Fruit fly (Drosophila melanogaster): ENCODE results near the gene CG14321.

The CG14321 gene

DNA sequence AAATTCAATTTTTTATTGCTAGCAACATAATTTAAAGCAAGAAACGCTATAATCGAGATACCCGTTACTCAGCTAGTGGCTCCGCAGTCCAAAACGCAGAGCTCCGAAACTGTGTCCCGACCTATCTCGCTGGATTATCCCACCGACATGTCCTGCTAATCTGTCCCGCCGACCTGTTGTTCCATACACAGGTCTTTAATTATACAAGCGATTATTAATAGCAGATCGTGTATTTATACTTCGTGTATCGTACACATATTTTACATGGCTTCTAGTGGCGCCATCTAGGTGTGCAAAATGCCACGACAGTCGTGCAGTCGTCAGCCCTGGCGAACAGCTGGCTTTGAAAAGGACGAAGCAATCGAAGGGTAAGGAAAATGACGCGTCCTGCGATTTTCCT lies at the start of gene CG14321:
Gene CG14321, plus strand, starts transcription at position 338 of the 400 bp plus-strand sequence.
- no peak for TF ChIP-seq rn (GFP tag; IDR thresholded peaks at IDR 0.05)
- TF ChIP-seq CG12605 (GFP tag; IDR thresholded peaks at IDR 0.05) = no peak
- TF ChIP-seq CG15710 (tag; optimal IDR thresholded peaks at IDR 0.05) = no peak
- no peak for TF ChIP-seq CG13204 (GFP tag; optimal IDR thresholded peaks at IDR 0.05)
- no peak for TF ChIP-seq CG9948 (tag; optimal IDR thresholded peaks at IDR 0.05)
- no peak for TF ChIP-seq CG10348 (GFP tag; IDR thresholded peaks at IDR 0.05)
- no peak for TF ChIP-seq CG34367 (tag; optimal IDR thresholded peaks at IDR 0.05)
- TF ChIP-seq Ets98B (GFP tag; IDR thresholded peaks at IDR 0.05) = no peak
- no peak for TF ChIP-seq CG17806 (tag; optimal IDR thresholded peaks at IDR 0.05)
- TF ChIP-seq CG8159 (tag; optimal IDR thresholded peaks at IDR 0.05) = no peak
- no peak for TF ChIP-seq CG14655 (GFP tag; optimal IDR thresholded peaks at IDR 0.05)
- no peak for TF ChIP-seq gl (tag; optimal IDR thresholded peaks at IDR 0.05)

DNA sequence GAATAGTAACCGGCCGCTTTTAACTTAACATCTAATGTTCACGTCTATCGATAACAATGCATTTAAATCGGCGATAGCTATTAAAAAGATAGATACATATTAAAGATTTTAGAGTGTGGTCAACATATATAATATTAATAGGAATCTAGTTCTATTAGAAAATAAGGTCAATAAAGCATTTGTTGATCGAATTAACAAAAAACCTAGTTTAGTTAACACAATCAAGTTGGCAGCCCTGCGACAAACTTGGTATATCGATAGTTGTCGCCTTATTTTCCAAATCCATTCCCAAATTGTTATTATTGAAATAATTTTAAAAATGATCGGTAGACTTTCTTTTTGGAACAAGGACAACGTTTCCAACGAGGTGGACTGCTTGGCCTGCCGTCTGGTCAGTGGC lies 48.5 kb upstream of the CG14321 start, which contains the start of the genes CG31251 and CG31360:
Gene CG31251, minus strand, starts transcription at position 62 of the 400 bp plus-strand sequence.
Gene CG31360, plus strand, starts transcription at position 244 of the 400 bp plus-strand sequence.
- TF ChIP-seq CG15710 (tag; optimal IDR thresholded peaks at IDR 0.05) = peak; percentile 0
- TF ChIP-seq EcR (GFP tag; optimal IDR thresholded peaks at IDR 0.05) = no peak

DNA sequence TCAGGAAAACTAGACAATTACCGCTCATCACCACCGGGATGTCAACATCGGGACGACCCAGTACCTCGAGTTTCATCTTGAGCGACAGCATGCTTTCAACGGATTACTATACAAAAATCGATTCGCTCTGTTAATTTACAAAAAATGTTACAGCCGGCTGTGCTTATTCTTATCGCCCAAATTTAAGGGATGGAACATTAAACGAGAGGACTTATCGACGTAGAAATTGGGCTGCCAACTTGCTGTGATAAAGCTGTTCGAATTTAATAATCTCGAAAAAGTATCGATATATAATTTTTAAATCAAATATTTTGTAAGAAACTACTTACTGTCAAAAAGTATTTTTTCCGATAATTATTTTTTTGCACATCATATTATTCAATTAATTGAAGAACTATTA lies 46.5 kb upstream of the CG14321 start, which contains the start of gene CG31249:
Gene CG31249, minus strand, starts transcription at position 197 of the 400 bp plus-strand sequence.
- no peak for TF ChIP-seq CG34367 (tag; optimal IDR thresholded peaks at IDR 0.05)
- TF ChIP-seq gl (tag; optimal IDR thresholded peaks at IDR 0.05) = no peak
- TF ChIP-seq CG32121 (GFP tag; IDR thresholded peaks at IDR 0.05) = no peak
- TF ChIP-seq EcR (GFP tag; optimal IDR thresholded peaks at IDR 0.05) = no peak
- TF ChIP-seq CG4496 (GFP tag; IDR thresholded peaks at IDR 0.05) = no peak
- no peak for TF ChIP-seq CG12605 (GFP tag; IDR thresholded peaks at IDR 0.05)
- TF ChIP-seq Pif1A (GFP tag; optimal IDR thresholded peaks at IDR 0.05) = no peak
- TF ChIP-seq CG10348 (GFP tag; IDR thresholded peaks at IDR 0.05) = no peak
- TF ChIP-seq rn (GFP tag; IDR thresholded peaks at IDR 0.05) = no peak

DNA sequence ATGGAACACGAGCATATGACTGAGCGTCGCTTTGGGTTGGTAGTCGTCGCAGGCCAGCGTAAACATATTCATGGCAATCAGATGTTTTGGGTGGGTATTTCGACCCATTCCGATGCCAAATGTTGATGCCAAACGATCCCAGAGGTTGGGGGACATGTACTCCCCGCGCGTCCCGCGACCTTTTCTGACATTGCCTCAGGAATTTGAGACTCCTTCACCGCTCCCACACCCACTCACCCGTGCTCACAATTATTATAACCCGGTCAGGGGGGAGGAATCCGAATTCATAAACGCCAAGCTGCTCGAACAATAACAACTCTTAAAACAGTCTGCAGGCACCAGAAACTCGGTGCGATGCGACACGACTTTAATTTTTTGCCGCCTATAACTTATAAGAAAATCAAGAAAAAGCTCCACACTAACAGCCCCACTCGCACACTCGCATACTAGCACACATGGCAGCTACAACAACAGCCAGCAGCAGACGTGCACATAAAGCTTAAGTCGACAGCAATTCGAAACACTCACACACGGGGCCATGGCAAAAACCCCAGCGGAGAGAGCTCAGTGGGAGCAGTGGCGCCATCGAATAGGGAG lies 33.4 kb upstream of the CG14321 start:
- TF ChIP-seq CG14655 (GFP tag; optimal IDR thresholded peaks at IDR 0.05) (no peak), CG13204 (GFP tag; optimal IDR thresholded peaks at IDR 0.05) (no peak), EcR (GFP tag; optimal IDR thresholded peaks at IDR 0.05) (no peak), CG4496 (GFP tag; IDR thresholded peaks at IDR 0.05) (no peak; the same call in 2 of the 3 replicates), CG8159 (tag; optimal IDR thresholded peaks at IDR 0.05) (no peak), CG34367 (tag; optimal IDR thresholded peaks at IDR 0.05) (no peak), gl (tag; optimal IDR thresholded peaks at IDR 0.05) (no peak), CG32121 (GFP tag; IDR thresholded peaks at IDR 0.05) (no peak), CG8301 (tag; optimal IDR thresholded peaks at IDR 0.05) (no peak), CG9948 (tag; optimal IDR thresholded peaks at IDR 0.05) (no peak), fd96Ca (GFP tag; IDR thresholded peaks at IDR 0.05) (no peak), Ets98B (GFP tag; IDR thresholded peaks at IDR 0.05) (no peak), Pif1A (GFP tag; optimal IDR thresholded peaks at IDR 0.05) (no peak), CG15710 (tag; optimal IDR thresholded peaks at IDR 0.05) (no peak), CG10348 (GFP tag; IDR thresholded peaks at IDR 0.05) (no peak), rn (GFP tag; IDR thresholded peaks at IDR 0.05) (no peak), D1 (tag; optimal IDR thresholded peaks at IDR 0.05) (no peak)

DNA sequence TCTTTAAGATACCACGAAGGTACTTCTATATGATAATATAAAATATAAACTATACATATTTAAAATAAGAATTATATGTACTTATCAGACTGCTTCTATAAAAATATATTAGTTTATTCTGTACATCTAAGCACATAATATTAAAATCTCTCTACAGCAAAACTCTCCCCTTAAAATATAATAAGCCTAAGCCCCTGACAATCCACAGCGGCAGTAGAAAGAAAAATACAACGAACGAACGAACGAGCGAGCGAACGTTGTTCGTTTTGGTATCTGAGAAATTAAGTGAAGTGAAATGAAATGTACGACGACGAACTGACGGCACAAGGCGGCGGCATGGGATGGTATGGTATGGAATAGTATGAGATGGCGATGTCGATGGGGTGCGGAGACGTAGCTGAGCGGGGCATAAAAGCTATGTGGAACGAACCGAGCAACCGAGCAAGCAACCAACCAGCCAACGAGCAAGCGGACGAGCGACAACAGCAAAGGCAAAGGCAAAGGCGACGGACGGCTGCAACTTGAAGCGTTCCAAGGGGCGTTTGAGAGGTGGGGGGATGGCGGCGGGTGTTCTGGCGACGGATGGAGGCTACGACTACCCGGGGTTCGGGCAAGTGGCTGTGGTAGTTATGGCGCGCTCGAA lies 32.8 kb upstream of the CG14321 start:
- peak; percentile 96 for TF ChIP-seq fd96Ca (GFP tag; IDR thresholded peaks at IDR 0.05)
- TF ChIP-seq CG34367 (tag; optimal IDR thresholded peaks at IDR 0.05) = peak; percentile 96
- TF ChIP-seq gl (tag; optimal IDR thresholded peaks at IDR 0.05) = peak; percentile 89
- TF ChIP-seq CG10348 (GFP tag; IDR thresholded peaks at IDR 0.05) = peak; percentile 83
- TF ChIP-seq CG8301 (tag; optimal IDR thresholded peaks at IDR 0.05) = peak; percentile 97
- peak; percentile 99 for TF ChIP-seq CG17806 (tag; optimal IDR thresholded peaks at IDR 0.05)
- peak; percentile 95 for TF ChIP-seq CG12605 (GFP tag; IDR thresholded peaks at IDR 0.05)
- peak; percentile 98 for TF ChIP-seq Pif1B (GFP tag; optimal IDR thresholded peaks at IDR 0.05)
- peak; percentile 98 for TF ChIP-seq Snoo (tag; optimal IDR thresholded peaks at IDR 0.05)
- peak; percentile 100 for TF ChIP-seq CG13204 (GFP tag; optimal IDR thresholded peaks at IDR 0.05)
- TF ChIP-seq rn (GFP tag; IDR thresholded peaks at IDR 0.05) = peak; percentile 94
- peak; percentile 99 for TF ChIP-seq CG15710 (tag; optimal IDR thresholded peaks at IDR 0.05)
- peak; percentile 75 for TF ChIP-seq EcR (GFP tag; optimal IDR thresholded peaks at IDR 0.05)
- peak; percentile 97 for TF ChIP-seq Ets98B (GFP tag; IDR thresholded peaks at IDR 0.05)
- TF ChIP-seq CG9948 (tag; optimal IDR thresholded peaks at IDR 0.05) = peak; percentile 99
- no peak for TF ChIP-seq D1 (tag; optimal IDR thresholded peaks at IDR 0.05)
- TF ChIP-seq CG4496 (GFP tag; IDR thresholded peaks at IDR 0.05) = peak; percentile 96
- peak; percentile 98 for TF ChIP-seq CG14655 (GFP tag; optimal IDR thresholded peaks at IDR 0.05)
- peak; percentile 96 for TF ChIP-seq Pif1A (GFP tag; optimal IDR thresholded peaks at IDR 0.05)
- TF ChIP-seq CG8159 (tag; optimal IDR thresholded peaks at IDR 0.05) = peak; percentile 99
- peak; percentile 98 for TF ChIP-seq CG32121 (GFP tag; IDR thresholded peaks at IDR 0.05)

DNA sequence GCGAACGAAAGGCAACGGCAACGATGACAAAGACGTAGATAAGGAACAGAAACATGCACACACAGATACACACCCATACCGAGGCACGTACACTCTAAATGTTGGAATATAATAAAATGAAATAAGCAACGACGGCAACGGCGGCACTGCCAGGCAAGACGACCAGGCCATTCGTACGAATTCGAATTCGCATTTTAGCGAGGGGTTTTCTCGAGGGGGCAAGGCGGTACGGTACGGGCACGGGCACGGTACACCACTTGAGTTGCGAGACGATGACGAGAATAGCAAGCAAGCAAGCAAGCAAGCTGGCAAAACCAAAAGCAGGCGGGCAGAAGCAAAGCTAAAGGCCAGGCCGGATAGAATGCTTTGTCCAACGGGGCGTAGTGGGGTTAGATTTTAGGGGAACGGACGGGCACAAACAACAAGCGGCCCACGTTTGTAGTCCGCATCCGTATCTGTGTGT lies 32.2 kb upstream of the CG14321 start:
- peak; percentile 17 for TF ChIP-seq CG15710 (tag; optimal IDR thresholded peaks at IDR 0.05)
- no peak for TF ChIP-seq Snoo (tag; optimal IDR thresholded peaks at IDR 0.05)
- no peak for TF ChIP-seq rn (GFP tag; IDR thresholded peaks at IDR 0.05)
- no peak for TF ChIP-seq gl (tag; optimal IDR thresholded peaks at IDR 0.05)
- peak; percentile 48 for TF ChIP-seq CG12605 (GFP tag; IDR thresholded peaks at IDR 0.05)
- TF ChIP-seq CG32121 (GFP tag; IDR thresholded peaks at IDR 0.05) = 0 out of 2 replicates have a peak, but pooled peaks have one; percentile 56
- TF ChIP-seq fd96Ca (GFP tag; IDR thresholded peaks at IDR 0.05) = 0 out of 3 replicates have a peak, but pooled peaks have one; percentile 5
- no peak for TF ChIP-seq Pif1B (GFP tag; optimal IDR thresholded peaks at IDR 0.05)
- TF ChIP-seq EcR (GFP tag; optimal IDR thresholded peaks at IDR 0.05) = peak; percentile 75
- TF ChIP-seq CG13204 (GFP tag; optimal IDR thresholded peaks at IDR 0.05) = peak; percentile 94
